Fruit fly (Drosophila melanogaster): Measurements from ENCODE around the gene Hyls1.

Gene Hyls1

dm6 chr2L:16321209-16321608, 31.2 kb downstream of the Hyls1 start:
- TF ChIP-seq pros (GFP tag; optimal IDR thresholded peaks at IDR 0.05) = peak; percentile 28
- TF ChIP-seq chinmo (GFP tag; IDR thresholded peaks at IDR 0.05; ENCODE audit: partially characterized antibody) = peak; percentile 88; the same call in 3 of the 4 replicates
- no peak for TF ChIP-seq nerfin-2 (GFP tag; IDR thresholded peaks at IDR 0.05; ENCODE audit: partially characterized antibody)
- peak; percentile 69 for TF ChIP-seq Med (GFP tag)
- TF ChIP-seq CG10543 (GFP tag; optimal IDR thresholded peaks at IDR 0.05) = peak; percentile 55
- no peak for TF ChIP-seq NK7.1 (GFP tag; optimal IDR thresholded peaks at IDR 0.05)
- TF ChIP-seq Eip74EF (GFP tag; optimal IDR thresholded peaks at IDR 0.05) = peak in 1 of 2 experiments; percentile 3
- peak; percentile 51 for TF ChIP-seq CG13894 (tag; optimal IDR thresholded peaks at IDR 0.05)
- peak; percentile 13 for TF ChIP-seq kni (GFP tag; optimal IDR thresholded peaks at IDR 0.05)
- TF ChIP-seq Opbp (GFP tag; IDR thresholded peaks at IDR 0.05; ENCODE audit: partially characterized antibody) = 0 out of 3 replicates have a peak, but pooled peaks have one; percentile 7
- TF ChIP-seq CG2199 (GFP tag; IDR thresholded peaks at IDR 0.05) = peak; percentile 75; the same call in 2 of the 3 replicates
- TF ChIP-seq esg (GFP tag; conservative IDR thresholded peaks at IDR 0.05) = no peak
- peak; percentile 5 for TF ChIP-seq CG3838 (GFP tag; optimal IDR thresholded peaks at IDR 0.05)
- no peak for TF ChIP-seq Fer2 (tag; optimal IDR thresholded peaks at IDR 0.05)
- no peak for TF ChIP-seq da (GFP tag; optimal IDR thresholded peaks at IDR 0.05)
- no peak for TF ChIP-seq CG5953 (GFP tag; IDR thresholded peaks at IDR 0.05)
- peak; percentile 85 for TF ChIP-seq sd (tag; optimal IDR thresholded peaks at IDR 0.05)
- 0 out of 2 replicates have a peak, but pooled peaks have one; percentile 15 for TF ChIP-seq Rfx (GFP tag; IDR thresholded peaks at IDR 0.05)
- peak; percentile 23 for TF ChIP-seq twi (tag; optimal IDR thresholded peaks at IDR 0.05)
- TF ChIP-seq abd-A (tag; optimal IDR thresholded peaks at IDR 0.05) = peak; percentile 58
- TF ChIP-seq CG12769 (tag; optimal IDR thresholded peaks at IDR 0.05) = peak; percentile 61
- peak; percentile 6 for TF ChIP-seq nau (GFP tag; optimal IDR thresholded peaks at IDR 0.05)

- TF ChIP-seq Atf6 (GFP tag; IDR thresholded peaks at IDR 0.05) = 0 out of 2 replicates have a peak, but pooled peaks have one; percentile 20
- peak; percentile 63 for TF ChIP-seq sens (GFP tag)
- TF ChIP-seq sug (tag; optimal IDR thresholded peaks at IDR 0.05) = no peak
- TF ChIP-seq Dbx (GFP tag; IDR thresholded peaks at IDR 0.05) = no peak
- TF ChIP-seq Med (GFP tag) = peak; percentile 27
- TF ChIP-seq Hr3 (GFP tag; optimal IDR thresholded peaks at IDR 0.05) = no peak
- TF ChIP-seq Pdp1 (GFP tag; optimal IDR thresholded peaks at IDR 0.05) = peak in 1 of 2 experiments; percentile 29
- TF ChIP-seq CG4730 (GFP tag; IDR thresholded peaks at IDR 0.05) = no peak
- TF ChIP-seq abd-A (tag; optimal IDR thresholded peaks at IDR 0.05) = peak; percentile 43
- TF ChIP-seq Tbp (GFP tag; optimal IDR thresholded peaks at IDR 0.05) = no peak
- TF ChIP-seq CG13894 (tag; optimal IDR thresholded peaks at IDR 0.05) = peak; percentile 14
- TF ChIP-seq tap (tag; optimal IDR thresholded peaks at IDR 0.05) = no peak
Observed at dm6 chr2L:16320428-16320827, 32.0 kb downstream of the Hyls1 start.

dm6 chr2L:16319743-16320142, 32.7 kb downstream of the Hyls1 start:
- TF ChIP-seq HmgZ (tag; optimal IDR thresholded peaks at IDR 0.05) (peak; percentile 29), exex (tag; optimal IDR thresholded peaks at IDR 0.05) (peak; percentile 87), caup (GFP tag; optimal IDR thresholded peaks at IDR 0.05; ENCODE audit: severe bottlenecking) (peak; percentile 18), CG10543 (GFP tag; optimal IDR thresholded peaks at IDR 0.05) (peak; percentile 51), sug (tag; optimal IDR thresholded peaks at IDR 0.05) (peak; percentile 99), Atf6 (GFP tag; IDR thresholded peaks at IDR 0.05) (peak; percentile 46; the same call in 1 of the 2 replicates), Deaf1 (tag; optimal IDR thresholded peaks at IDR 0.05) (peak; percentile 4), pzg (GFP tag; optimal IDR thresholded peaks at IDR 0.05) (no peak), CG34422 (GFP tag; IDR thresholded peaks at IDR 0.05) (no peak), CG2678 (tag; optimal IDR thresholded peaks at IDR 0.05) (peak; percentile 32), ash1 (GFP tag; optimal IDR thresholded peaks at IDR 0.05) (no peak), Fer1 (GFP tag; optimal IDR thresholded peaks at IDR 0.05) (peak; percentile 3), Oli (tag; optimal IDR thresholded peaks at IDR 0.05) (no peak), CG15073 (GFP tag; optimal IDR thresholded peaks at IDR 0.05) (no peak), sd (tag; optimal IDR thresholded peaks at IDR 0.05) (peak; percentile 34), CG34376 (GFP tag; optimal IDR thresholded peaks at IDR 0.05) (peak; percentile 69), CG17802 (tag; optimal IDR thresholded peaks at IDR 0.05) (no peak), cwo (GFP tag; optimal IDR thresholded peaks at IDR 0.05) (peak; percentile 95), CG15479 (GFP tag; optimal IDR thresholded peaks at IDR 0.05) (peak; percentile 77), ci (GFP tag; IDR thresholded peaks at IDR 0.05) (0 out of 3 replicates have a peak, but pooled peaks have one; percentile 29)
